Fruit fly (Drosophila melanogaster): ENCODE results near the gene Ccp84Ag.

Ccp84Ag gene

DNA sequence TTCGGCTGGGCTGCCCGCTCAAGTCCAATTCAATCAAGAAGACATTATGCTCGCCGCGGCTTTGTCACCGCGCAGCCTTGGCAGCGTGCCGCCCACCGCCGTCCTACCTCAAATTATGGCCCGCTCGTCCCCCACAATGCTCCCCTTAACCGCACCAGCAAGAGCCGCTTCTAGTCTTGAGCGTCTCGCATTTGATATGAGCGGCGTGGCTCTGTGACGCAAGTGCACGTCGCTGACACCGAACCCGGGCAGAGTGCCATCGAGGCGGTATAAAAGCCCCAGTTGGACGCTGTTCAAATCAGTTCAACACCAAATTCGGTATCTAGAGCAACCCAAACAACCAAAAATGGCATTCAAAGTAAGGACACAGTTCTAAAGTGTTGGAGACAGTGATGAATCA is at the start of gene Ccp84Ag:
Ccp84Ag (plus strand) TSS at position 301 of the 400 bp plus-strand sequence.
- no peak for TF ChIP-seq noc (tag; optimal IDR thresholded peaks at IDR 0.05)

DNA sequence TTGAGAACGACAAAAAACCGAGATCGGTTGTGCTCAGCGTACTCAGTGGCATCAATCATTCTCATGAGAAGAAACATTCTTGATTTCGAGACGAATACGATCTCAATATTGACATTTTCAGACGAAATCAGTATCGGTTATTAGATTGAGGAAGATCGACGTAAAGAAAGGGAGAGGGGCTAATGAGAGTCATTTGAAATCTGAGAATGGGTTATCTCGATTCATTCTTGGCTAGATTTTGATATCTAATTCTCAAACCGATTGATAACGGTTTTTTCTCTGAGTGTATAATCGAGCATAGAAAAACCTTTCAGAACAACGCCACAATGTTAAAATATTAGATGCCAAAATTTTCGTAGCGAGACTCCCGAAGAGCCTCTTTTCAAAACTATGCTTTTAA is 45.6 kb upstream of the Ccp84Ag start, which contains the start of gene CG31286:
CG31286 (plus strand) TSS at position 301 of the 400 bp plus-strand sequence.
- no peak for TF ChIP-seq noc (tag; optimal IDR thresholded peaks at IDR 0.05)

DNA sequence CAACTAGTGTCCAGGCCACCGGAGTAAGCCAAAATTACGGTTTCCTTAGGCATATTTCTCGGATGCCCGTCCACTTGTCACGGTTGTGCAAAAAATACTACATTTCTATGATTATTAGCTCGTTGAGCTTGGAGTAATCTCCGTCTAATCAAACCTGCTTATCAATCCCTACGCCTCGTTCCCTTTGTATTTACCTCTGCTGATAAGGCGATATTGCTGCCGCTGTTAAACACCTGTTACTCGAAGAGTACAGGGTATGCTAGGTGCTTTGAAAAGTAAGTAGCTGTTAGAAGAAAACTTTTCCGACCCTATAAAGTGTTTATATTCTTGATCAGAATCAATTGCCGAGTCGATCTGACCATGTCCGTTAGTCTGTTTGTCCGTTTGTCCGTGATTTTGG is 42.2 kb upstream of the Ccp84Ag start, which contains the start of gene Ass:
Ass (minus strand) TSS at position 101 of the 400 bp plus-strand sequence.
- TF ChIP-seq noc (tag; optimal IDR thresholded peaks at IDR 0.05) = no peak

DNA sequence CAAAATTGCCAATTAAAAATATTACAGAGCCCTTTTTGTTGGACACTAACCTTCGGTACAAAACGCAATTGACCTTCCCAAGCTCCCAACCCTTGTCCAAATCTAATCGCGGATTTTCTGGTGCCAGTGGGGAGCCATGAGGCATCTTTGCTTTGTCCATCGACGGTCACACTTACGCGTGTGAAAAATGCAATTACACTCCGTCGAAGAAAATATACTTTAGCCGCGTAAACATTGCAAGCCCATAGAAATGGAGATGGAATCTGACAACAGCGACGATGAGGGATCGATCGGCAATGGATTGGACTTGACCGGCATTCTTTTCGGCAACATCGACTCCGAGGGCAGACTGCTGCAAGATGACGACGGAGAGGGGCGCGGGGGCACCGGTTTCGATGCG is 39.8 kb upstream of the Ccp84Ag start, which contains the start of gene Taf1:
Taf1 (plus strand) TSS at position 150 of the 400 bp plus-strand sequence.
- TF ChIP-seq noc (tag; optimal IDR thresholded peaks at IDR 0.05) = no peak

DNA sequence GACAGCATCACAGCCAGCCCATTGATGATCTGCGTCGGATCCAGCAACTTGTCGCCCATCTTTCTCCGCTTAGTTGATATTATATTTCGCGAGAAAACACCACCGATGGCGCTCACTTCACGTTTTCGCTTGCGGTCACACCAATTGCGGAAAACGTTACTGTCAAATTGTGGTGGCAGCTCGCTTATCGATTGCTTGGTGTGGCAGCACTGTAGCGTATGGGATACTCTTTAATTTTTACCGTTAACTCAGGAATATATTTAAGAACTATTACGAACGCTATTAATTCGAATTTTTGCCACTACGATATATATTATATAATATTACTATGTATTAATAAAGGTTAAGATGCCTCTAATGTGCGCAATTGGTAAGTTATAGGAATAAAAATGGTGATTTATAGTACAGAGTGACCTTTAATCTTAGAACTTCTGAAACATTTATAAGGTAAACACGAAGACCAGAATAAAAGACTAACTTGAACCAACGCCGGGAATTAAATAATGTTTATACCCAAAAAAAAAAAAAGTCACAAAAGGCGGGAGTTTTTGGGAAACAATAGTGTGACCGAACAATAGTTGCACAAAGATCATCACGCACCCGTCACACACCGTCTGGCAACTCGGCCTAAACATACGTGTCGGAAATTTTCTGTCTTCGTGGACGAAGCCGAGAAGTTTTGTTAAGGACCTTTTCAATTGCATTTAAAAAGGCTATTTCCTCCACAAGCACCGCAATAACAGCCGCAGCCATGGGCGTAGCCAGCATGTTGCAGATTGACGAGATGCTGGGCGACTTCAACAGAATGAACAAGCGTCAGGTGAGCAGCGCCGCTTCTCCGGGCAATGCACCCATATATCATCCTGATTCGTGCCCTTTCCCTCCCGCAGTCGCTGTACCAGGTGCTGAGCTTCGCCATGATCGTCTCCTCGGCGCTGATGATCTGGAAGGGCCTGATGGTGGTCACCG is 29.0 kb upstream of the Ccp84Ag start, which contains the start of the genes CG1307 and twr:
CG1307 (minus strand) TSS at position 165 of the 969 bp plus-strand sequence.
twr (plus strand) TSS at position 605 of the 969 bp plus-strand sequence.
- TF ChIP-seq noc (tag; optimal IDR thresholded peaks at IDR 0.05) = no peak

DNA sequence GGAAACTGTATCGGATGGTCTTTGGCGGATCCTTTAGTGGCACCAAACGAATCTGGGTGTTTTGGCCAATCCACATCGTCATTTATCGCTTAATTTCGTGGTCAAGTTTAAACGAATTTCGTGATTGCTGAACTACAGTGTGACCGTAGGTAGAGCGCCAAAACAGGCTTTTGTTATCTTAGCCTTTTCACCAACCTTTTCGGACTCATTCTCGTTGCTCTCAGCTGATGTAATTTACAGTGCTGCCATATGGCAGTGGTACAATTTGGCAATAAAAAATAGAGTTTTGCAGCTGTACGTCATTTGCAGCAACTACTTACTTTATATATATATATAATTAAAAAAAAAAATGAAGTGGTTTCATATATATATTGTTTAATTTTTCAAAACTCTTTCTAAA is 26.6 kb upstream of the Ccp84Ag start, which contains the start of gene agt:
agt (minus strand) TSS at position 160 of the 400 bp plus-strand sequence.
- TF ChIP-seq noc (tag; optimal IDR thresholded peaks at IDR 0.05) = no peak

DNA sequence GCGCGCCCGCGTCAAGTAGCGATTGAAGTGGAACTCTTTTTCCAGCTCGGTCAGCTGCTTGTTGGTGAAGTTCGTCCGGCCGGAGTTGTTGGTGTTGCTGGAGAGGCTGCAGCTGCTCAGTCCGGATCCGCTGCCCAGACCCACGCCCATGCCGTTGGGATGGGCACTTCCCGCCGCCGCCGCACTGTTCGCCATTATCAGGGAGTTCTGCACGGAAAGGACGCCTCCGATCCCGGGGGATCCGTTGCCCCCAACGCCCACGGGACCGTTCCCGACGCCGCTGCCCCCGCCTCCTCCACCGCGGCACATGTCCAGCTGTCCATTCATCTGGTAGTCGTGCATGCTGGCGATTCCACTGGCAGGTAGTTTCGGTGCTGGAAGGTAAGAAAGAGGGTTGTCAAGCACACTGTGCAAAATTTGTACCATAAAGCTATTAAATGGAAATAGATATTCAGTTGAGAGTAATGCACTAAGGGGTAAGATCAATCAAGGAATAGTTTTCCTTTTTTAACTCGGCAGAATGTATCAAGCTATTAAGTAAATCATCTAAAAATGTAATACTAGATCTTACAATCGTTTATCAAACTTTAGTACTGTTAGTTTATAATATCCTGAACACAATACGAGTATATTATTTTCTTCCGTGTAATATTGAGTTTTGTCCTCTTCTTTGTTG is 23.8 kb upstream of the Ccp84Ag start:
- no peak for TF ChIP-seq noc (tag; optimal IDR thresholded peaks at IDR 0.05)

DNA sequence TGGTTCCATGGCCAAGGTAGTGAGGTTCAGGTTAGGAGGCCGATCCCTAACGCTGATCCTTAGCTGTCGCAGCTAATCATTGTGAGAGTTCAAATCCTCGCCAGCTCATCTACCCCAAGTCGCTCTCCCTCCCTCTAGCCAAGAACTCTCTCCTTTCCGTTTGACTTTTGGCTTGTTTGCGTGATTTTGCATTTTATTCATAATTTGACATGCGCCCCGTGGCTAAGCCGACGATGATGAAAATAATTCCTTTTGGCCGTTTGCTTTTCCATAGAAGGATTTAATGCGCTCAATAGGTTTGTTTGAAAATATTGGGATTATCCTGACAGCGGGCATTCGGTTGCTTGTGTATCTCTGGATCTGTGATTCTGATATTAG is 23.2 kb upstream of the Ccp84Ag start:
- no peak for TF ChIP-seq noc (tag; optimal IDR thresholded peaks at IDR 0.05)

DNA sequence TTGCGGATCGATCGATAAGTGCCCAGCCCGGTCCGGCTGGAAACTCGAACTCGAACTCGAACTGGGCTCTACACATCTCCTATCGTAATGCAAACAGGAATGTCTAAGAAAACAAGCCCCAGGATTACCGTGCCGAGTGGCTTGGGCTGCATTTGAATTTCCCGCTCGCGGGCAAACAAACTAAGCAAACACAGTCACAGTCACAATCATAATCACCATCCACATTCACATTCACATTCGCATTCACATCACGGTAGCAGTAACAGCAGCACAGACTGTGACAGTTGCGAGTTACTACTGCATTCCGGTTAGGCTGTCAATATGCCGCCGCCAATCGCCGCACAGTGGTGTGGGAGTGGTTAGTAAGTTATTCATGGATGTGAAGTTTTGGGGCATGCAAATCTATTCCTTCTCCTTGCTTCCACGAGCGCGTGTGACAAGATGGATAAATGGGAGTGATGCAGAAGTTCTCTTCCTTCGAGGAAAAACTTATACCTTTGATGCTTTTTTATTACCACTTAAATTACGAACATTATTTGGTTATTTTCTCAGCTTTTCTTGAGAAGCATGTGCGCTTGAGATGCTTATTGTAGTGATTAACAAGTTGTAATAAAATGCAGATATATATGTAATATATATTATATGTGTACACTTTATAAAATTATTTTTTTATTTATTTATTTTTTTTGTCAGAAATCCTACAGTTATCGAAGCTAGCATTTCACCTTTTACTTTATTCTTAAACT is 22.0 kb upstream of the Ccp84Ag start:
- no peak for TF ChIP-seq noc (tag; optimal IDR thresholded peaks at IDR 0.05)

DNA sequence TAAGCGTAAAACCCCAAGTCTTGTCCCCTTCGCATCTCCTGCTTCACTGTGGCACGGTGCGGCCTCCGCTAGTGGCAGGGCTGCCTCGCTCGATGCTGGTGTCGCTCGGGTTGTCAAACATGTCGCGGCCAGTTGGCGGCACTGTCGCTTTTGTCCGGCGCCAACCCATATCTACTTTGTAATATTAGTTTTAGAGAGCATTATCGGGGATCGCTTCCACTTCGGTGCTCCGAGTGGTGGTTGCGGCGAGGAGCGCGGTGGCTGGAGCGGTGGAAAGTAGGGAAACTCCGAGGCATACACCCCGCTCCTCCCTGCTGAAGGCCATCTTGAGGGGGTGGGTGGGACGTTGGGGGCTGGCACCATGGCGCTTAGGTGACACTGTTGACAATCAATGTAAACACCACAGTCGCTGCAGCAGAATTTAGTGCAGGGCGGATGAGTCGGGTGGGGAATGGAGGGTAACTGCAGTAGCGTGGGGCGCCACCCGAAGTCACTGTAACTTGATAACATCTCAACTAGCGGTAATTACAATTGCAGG is 21.3 kb upstream of the Ccp84Ag start:
- no peak for TF ChIP-seq noc (tag; optimal IDR thresholded peaks at IDR 0.05)

DNA sequence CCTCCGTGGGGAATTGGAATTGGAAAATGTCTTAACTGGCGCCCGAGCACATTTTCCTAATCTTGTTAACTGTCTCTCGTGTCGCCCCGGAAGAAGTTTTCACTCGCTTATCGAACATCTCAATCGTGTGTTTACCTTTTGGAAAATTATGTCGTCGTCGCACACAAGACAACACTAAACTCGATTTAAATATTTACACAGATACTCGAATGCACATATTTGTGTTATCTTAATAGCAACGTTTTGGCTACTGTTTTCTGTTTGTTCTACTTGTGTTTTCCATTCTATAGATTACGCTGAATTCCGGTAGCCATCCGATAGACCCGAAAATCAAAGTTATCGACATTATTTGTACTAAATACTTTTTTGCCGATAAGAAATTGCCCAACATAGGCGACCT is 19.3 kb upstream of the Ccp84Ag start:
- no peak for TF ChIP-seq noc (tag; optimal IDR thresholded peaks at IDR 0.05)

DNA sequence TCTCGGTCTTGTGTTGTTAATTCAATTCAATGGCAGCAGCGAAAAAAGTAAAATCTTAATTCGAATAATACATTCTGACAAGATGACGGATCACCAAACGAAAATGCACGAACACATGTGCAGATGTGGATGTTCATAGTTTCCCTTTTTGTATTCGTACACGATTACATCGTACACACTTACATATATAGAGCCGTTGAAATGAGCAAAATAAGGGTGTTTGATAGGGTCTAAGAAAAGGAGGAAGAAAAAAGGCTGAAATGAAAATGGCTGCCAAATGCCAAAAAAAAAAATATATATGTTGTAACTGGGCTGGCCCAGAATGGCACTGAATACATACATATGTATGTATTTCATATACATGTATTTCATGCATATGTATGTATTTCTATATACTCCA is 18.3 kb upstream of the Ccp84Ag start:
- TF ChIP-seq noc (tag; optimal IDR thresholded peaks at IDR 0.05) = no peak

DNA sequence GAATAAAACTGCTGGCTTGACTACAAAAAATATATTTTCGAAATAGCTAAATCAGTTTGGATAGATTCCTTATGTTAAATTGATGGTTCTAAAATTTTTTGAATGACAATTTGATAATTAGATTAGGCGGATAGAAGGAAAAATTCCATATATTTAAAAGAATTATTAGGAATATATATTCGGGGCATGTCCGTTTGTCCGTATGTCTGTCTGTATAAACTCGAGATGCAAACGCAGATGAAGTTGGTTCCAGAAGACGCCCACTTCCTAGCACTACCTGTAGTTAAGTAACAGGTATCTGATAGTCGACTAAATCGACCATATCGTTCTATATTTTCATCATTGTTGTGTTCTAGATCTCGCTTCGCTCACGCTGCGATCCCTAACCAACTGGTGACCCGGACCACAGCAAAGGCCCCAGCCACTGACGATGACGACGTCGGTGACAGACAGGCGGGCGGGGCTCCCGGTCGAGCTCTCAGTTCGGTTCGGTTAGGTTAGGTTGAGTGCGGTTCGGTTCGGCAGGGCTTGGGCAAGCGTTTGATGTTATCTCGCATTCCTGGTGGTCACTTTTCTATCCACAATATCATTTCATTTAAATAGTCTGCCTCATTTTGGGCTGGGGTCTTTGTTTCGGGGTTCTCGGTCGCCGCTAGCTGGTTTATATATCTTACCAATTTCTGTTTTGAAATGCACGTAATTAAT is 14.1 kb upstream of the Ccp84Ag start:
- no peak for TF ChIP-seq noc (tag; optimal IDR thresholded peaks at IDR 0.05)

DNA sequence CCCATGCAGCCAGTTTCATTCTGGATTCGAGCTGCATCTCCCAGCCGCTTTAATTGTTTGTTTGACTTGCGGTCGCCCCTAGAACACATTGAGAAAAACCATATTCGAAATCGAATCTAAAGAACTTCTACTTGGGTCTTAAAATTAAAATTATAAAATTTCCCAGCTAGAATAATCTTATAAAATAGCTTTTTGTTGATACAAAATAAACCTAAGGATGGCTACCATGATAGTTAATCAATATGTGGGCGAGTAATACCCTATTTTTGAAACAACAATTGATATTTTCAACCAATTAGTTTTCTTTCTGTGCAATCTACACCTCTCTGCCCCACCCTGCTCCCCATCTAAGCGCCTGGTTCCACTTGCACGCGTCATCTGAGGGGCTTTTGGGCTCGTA is 12.0 kb upstream of the Ccp84Ag start:
- TF ChIP-seq noc (tag; optimal IDR thresholded peaks at IDR 0.05) = no peak

DNA sequence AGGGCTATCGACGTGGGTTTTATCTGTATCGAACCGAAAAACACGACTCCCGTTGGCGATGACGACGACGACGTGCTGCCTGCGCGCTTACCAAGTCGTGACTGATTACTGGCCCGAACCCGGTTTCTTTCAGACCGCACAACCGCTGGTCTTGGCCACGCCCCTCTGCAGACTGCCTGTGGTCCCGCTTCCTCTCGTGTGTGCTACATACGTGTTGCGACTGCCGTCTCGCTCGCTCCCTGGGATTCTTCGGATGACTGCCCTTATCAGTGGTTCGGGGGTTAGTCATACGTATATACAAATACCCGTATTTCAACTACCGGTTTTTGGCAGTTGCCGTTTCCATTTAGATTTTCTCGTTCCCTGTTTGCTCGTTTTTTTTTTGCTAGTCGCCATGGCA is 8.0 kb upstream of the Ccp84Ag start, which contains the start of gene lab:
lab (minus strand) TSS at position 111 of the 400 bp plus-strand sequence.
- no peak for TF ChIP-seq noc (tag; optimal IDR thresholded peaks at IDR 0.05)
